Worm (Caenorhabditis elegans) whole organism, young adult: ENCODE data around the gene ebax-1.

Experiments
- F22D6.2 ChIP-seq: sonication (generic microtip); optimal IDR thresholded peaks from 2 replicates; lab custom pipeline; 2016; ENCODE audit warnings: mild to moderate bottlenecking, missing genetic modification characterization, missing compliant biosample characterization
- F55B11.4 ChIP-seq: sonication (generic microtip); optimal IDR thresholded peaks from 2 replicates; lab custom pipeline; 2016; ENCODE audit warnings: missing compliant biosample characterization, missing genetic modification characterization, borderline replicate concordance; ENCODE audit not compliant: insufficient read depth
- T26A5.8 ChIP-seq: sonication (generic microtip); optimal IDR thresholded peaks from 2 replicates; lab custom pipeline; 2016; ENCODE audit warnings: missing genetic modification characterization, missing compliant biosample characterization
- Y53F4B.3 ChIP-seq: fragments of 200-800 bp; sonication (Bioruptor generic); IDR thresholded peaks from 2 replicates; pipeline ENCODE4 v1.3.6; 2022; ENCODE audit warnings: missing genetic modification reagents, missing genetic modification characterization, missing compliant biosample characterization
- ama-1 ChIP-seq, 3 experiments: fragments of 150-350 bp in 1 of 3; sonication (generic microtip) in 2 of 3; optimal IDR thresholded peaks; 2 replicates each; lab custom pipeline; 2014 to 2018; ENCODE audit warnings: missing biosample characterization in 2 of 3, missing genetic modification characterization in 2 of 3, missing genetic modification reagents in 2 of 3
- ccch-3 ChIP-seq: fragments of 200-800 bp; sonication (Bioruptor generic); optimal IDR thresholded peaks from 2 replicates; lab custom pipeline; 2018; ENCODE audit warnings: mild to moderate bottlenecking, missing genetic modification characterization, missing compliant biosample characterization
- him-1 ChIP-seq: sonication (generic microtip); optimal IDR thresholded peaks from 2 replicates; lab custom pipeline; 2016; ENCODE audit warnings: missing genotype, missing genetic modification reagents, missing genetic modification characterization, missing compliant biosample characterization
- lin-40 ChIP-seq: sonication (generic microtip); optimal IDR thresholded peaks from 2 replicates; lab custom pipeline; 2016; ENCODE audit warnings: missing genetic modification characterization, mild to moderate bottlenecking, missing compliant biosample characterization, missing genotype, missing genetic modification reagents
- mes-4 ChIP-seq: sonication (generic microtip); optimal IDR thresholded peaks from 2 replicates; lab custom pipeline; 2016; ENCODE audit warnings: missing genotype, missing genetic modification characterization, missing compliant biosample characterization

DNA sequence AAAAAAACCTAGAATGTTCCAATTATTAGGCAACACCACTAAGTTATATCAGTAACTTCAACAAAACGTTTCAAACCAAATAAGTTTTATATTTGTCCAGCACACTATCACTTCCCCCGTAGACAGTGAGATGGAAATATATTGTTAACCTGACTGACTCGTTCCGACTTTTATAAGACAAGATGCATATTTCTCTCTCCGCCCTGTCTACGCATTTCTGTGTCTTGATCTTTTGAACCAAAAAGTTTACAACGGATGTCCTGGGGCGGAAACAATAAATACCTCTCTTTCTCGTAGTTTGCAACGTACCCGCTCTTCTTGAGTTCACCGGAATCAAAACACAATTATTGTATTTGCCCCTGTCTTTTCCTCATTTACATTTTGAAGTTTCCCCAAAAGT, 35.5 kb upstream of the ebax-1 start:
- TF ChIP-seq him-1 (no peak), F55B11.4 (tag; lab: Kevin White, UChicago) (no peak), T26A5.8 (no peak), ama-1 (optimal IDR thresholded peaks at IDR 0.05; lab: Kevin White, UChicago) (no peak), ama-1 (GFP tag; optimal IDR thresholded peaks at IDR 0.05; lab: Kevin White, UChicago) (no peak), Y53F4B.3 (GFP tag; lab: Robert Waterston, UW) (no peak), lin-40 (tag; lab: Kevin White, UChicago) (no peak), ccch-3 (GFP tag; lab: Kevin White, UChicago) (no peak), F22D6.2 (tag; lab: Kevin White, UChicago) (no peak), mes-4 (tag; lab: Kevin White, UChicago) (no peak)
